Fruit fly (Drosophila melanogaster): ENCODE data around the gene CG3815.
A peak's percentile ranks its signal among the peaks of the same experiment; 100 is the strongest.

The CG3815 gene

DNA sequence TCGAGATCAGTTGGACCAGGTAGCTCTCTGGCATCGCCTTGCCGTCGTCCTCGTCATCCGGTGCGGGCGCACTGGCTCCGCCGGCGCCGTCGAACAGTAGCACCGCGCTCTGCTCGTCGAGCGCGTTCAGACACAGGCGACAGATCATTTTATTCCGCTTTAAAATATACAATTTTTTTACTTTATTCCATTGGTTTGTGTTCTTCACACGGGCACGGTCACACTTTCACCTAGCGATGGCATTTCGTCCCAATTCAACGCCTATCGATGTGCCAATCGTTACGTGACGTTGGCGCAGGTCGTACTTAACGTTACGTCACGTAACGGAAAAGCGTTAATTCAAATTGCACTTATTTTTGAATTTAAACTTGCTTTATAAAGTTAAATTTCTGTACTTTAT, 5.9 kb downstream of the CG3815 start, which contains the start of gene CG12219:
Gene CG12219 (minus strand): TSS at position 234 of the 400 bp plus-strand sequence.
- TF ChIP-seq Rel (GFP tag; optimal IDR thresholded peaks at IDR 0.05) (no peak), Rel (tag; optimal IDR thresholded peaks at IDR 0.05) (peak; percentile 71), sage (GFP tag; optimal IDR thresholded peaks at IDR 0.05) (no peak)

DNA sequence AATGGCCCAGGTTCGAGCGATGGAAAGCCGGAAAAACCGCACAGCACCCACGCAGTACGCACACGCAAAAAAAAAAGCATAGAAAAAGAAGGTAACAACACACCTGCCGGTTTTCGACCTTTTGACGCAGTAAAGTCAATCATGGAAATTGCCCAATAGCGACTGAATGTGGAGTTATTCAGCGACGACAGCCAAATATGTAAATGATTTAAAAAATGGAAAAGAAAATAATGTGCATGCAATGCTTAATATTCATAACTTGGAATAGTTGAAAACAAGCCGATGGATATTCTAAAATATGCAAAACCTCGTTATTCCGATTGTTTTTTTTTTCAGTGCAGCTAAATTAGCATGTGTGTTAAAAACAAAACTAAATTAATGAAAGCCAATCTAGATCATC, 8.0 kb downstream of the CG3815 start:
- TF ChIP-seq Sp1 (GFP tag; optimal IDR thresholded peaks at IDR 0.05) (no peak), CrebA (GFP tag; optimal IDR thresholded peaks at IDR 0.05; ENCODE audit: borderline replicate concordance) (no peak), woc (GFP tag; optimal IDR thresholded peaks at IDR 0.05) (no peak), usp (GFP tag; optimal IDR thresholded peaks at IDR 0.05) (no peak), OdsH (GFP tag; optimal IDR thresholded peaks at IDR 0.05) (no peak), fru (GFP tag; optimal IDR thresholded peaks at IDR 0.05) (no peak), rgr (GFP tag; optimal IDR thresholded peaks at IDR 0.05) (no peak), HLH106 (tag; optimal IDR thresholded peaks at IDR 0.05) (no peak)

DNA sequence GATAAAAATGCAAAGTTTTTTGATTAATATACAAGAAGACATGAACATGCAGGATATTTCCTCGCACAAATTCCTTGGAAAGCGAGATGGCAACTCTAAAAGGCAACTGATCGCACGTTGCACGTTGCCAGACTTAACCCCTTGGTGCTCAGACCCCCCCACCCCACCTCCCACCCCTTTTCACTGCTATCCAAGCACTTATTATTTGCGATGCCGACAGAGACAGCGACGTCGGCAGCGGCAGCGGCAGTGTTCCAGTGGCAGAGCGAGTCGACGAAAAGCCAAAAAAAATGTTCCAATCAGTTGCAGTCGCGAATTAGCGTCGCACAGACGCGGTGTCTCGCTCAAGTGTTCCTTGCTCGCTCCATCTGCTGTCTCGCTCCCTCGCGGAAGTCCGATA, 8.5 kb downstream of the CG3815 start, which contains the start of gene CG3823:
Gene CG3823 (plus strand): TSS at position 301 of the 400 bp plus-strand sequence.
- TF ChIP-seq CG32264 (GFP tag; optimal IDR thresholded peaks at IDR 0.05) (no peak), woc (GFP tag; optimal IDR thresholded peaks at IDR 0.05) (no peak), Mio (GFP tag; optimal IDR thresholded peaks at IDR 0.05) (no peak), lola (GFP tag; optimal IDR thresholded peaks at IDR 0.05) (no peak), Dif (GFP tag; optimal IDR thresholded peaks at IDR 0.05; ENCODE audit: partially characterized antibody) (no peak), CrebA (GFP tag; optimal IDR thresholded peaks at IDR 0.05; ENCODE audit: borderline replicate concordance) (no peak), rgr (GFP tag; optimal IDR thresholded peaks at IDR 0.05) (no peak), HLH106 (tag; optimal IDR thresholded peaks at IDR 0.05) (no peak), br (GFP tag; optimal IDR thresholded peaks at IDR 0.05) (no peak), Abd-B (GFP tag; optimal IDR thresholded peaks at IDR 0.05) (no peak), jim (GFP tag; optimal IDR thresholded peaks at IDR 0.05) (no peak), sv (GFP tag; optimal IDR thresholded peaks at IDR 0.05) (no peak), usp (GFP tag; optimal IDR thresholded peaks at IDR 0.05) (no peak), h (GFP tag; optimal IDR thresholded peaks at IDR 0.05) (no peak)

DNA sequence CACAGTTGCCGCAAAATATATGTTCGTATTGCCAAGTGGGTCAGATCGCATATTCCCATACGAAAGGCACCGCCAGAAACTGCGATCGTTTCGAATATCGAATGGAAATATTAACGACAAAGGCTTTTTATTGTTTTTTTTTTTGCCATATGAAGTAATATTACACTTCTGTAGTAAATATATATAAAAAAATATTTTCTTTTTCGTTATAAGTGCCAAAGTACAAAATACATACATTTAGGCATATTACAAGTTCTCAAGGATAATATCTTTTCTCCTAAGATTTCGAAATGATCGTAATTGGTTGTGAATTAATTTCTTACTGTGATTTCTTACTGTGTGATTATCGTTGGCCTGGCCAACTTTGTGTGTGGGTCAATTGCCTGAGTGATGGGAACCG, 9.0 kb downstream of the CG3815 start:
- TF ChIP-seq woc (GFP tag; optimal IDR thresholded peaks at IDR 0.05) (no peak), pan (optimal IDR thresholded peaks at IDR 0.05) (no peak), rgr (GFP tag; optimal IDR thresholded peaks at IDR 0.05) (peak; percentile 7), GATAd (GFP tag; optimal IDR thresholded peaks at IDR 0.05) (no peak), foxo (GFP tag; optimal IDR thresholded peaks at IDR 0.05) (peak in 1 of 2 experiments; percentile 24)

DNA sequence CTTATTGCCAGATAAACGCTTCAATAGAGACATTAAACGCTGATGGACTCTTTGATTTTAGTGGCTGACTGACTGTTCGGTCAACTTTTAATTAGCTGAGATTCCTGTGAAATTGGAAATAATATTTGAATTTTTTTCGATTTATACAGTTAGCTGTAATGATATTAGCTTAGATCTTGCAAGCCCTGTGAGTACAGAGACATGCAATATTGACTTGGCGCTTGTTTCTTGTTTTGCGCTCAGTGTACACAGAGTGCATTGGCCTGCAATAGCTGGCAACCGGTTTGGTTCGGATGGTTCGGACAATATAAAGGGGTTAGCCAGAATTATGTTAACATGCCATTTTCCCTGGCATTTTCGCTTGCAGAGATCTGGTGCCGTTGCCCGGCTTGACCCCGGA, 10.1 kb downstream of the CG3815 start:
- TF ChIP-seq fru (GFP tag; optimal IDR thresholded peaks at IDR 0.05), result peak; percentile 16
- TF ChIP-seq Vsx2 (GFP tag; optimal IDR thresholded peaks at IDR 0.05; ENCODE audit: partially characterized antibody), result peak; percentile 57
- TF ChIP-seq rgr (GFP tag; optimal IDR thresholded peaks at IDR 0.05), result peak; percentile 14
- peak; percentile 27 for TF ChIP-seq br (GFP tag; optimal IDR thresholded peaks at IDR 0.05)
- TF ChIP-seq Sp1 (GFP tag; optimal IDR thresholded peaks at IDR 0.05), result peak; percentile 3
- TF ChIP-seq dsf (GFP tag; optimal IDR thresholded peaks at IDR 0.05; ENCODE audit: borderline replicate concordance), result no peak
- peak; percentile 26 for TF ChIP-seq psq (GFP tag; optimal IDR thresholded peaks at IDR 0.05)
- TF ChIP-seq h (GFP tag; optimal IDR thresholded peaks at IDR 0.05), result peak; percentile 10
- TF ChIP-seq jim (GFP tag; optimal IDR thresholded peaks at IDR 0.05), result no peak
- peak; percentile 2 for TF ChIP-seq ey (GFP tag; optimal IDR thresholded peaks at IDR 0.05)
- no peak for TF ChIP-seq CrebA (GFP tag; optimal IDR thresholded peaks at IDR 0.05; ENCODE audit: borderline replicate concordance)
- TF ChIP-seq HLH106 (tag; optimal IDR thresholded peaks at IDR 0.05), result peak; percentile 15
- peak; percentile 19 for TF ChIP-seq OdsH (GFP tag; optimal IDR thresholded peaks at IDR 0.05)
- no peak for TF ChIP-seq Hnf4 (GFP tag; optimal IDR thresholded peaks at IDR 0.05)
- TF ChIP-seq foxo (GFP tag; optimal IDR thresholded peaks at IDR 0.05), result peak in 1 of 2 experiments; percentile 37
- TF ChIP-seq woc (GFP tag; optimal IDR thresholded peaks at IDR 0.05), result peak; percentile 12

DNA sequence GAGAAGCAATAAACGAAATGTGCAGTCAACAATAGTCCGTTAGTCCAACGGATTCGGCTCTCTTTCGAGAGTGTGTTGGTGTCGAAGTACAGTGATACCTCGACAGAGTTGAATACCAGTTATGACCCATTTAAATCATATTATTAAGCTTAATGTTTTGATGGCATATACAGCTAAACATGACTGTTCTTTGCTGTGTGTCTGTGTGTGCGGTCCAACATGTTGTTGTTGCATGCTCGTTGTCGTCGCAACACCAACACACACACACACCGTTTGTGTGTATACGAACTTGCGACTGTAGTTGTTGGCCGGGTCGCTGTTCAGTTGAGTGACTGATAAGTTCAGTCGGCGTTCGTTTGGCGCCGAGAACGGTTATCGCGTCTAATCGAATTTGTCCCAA, 13.7 kb downstream of the CG3815 start, which contains the start of gene CG15894:
Gene CG15894 (plus strand): TSS at position 361 of the 400 bp plus-strand sequence.
- peak; percentile 6 for TF ChIP-seq fru (GFP tag; optimal IDR thresholded peaks at IDR 0.05)
- no peak for TF ChIP-seq Hr83 (GFP tag; optimal IDR thresholded peaks at IDR 0.05; ENCODE audit: poor library complexity, severe bottlenecking)
- no peak for TF ChIP-seq lola (GFP tag; optimal IDR thresholded peaks at IDR 0.05)
